Worm (Caenorhabditis elegans): ENCODE data around the gene Y39F10A.3.

DNA sequence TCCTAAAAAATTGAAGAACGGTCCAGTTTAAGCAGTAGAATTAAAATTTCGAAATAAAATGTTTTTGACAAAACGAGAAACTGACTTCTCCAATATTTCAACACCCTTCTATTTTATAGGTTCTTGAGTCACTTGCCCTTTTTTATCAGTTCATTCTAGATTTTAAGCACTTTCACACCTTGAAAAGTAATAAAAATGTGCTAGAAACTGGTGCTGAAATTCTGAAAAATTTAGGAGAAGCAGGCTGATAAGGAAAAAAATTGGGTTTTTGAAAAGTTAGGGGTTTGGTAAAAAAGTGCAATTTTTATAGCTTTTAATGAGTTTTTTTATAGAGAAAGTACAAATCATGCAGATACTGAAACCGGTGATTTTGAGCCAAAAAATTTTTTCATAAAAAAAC is 22.5 kb downstream of the Y39F10A.3 start:
- no peak for TF ChIP-seq F49E8.2 (tag; optimal IDR thresholded peaks at IDR 0.05; ENCODE audit: insufficient read depth)
- no peak for TF ChIP-seq T07F8.4 (tag; optimal IDR thresholded peaks at IDR 0.05)
- TF ChIP-seq gei-17 (GFP tag; optimal IDR thresholded peaks at IDR 0.05) = no peak
- no peak for TF ChIP-seq let-607 (tag; optimal IDR thresholded peaks at IDR 0.05)
- TF ChIP-seq ceh-58 (GFP tag; IDR thresholded peaks at IDR 0.05) = no peak
- no peak for TF ChIP-seq rcor-1 (GFP tag; IDR thresholded peaks at IDR 0.05)
- no peak for TF ChIP-seq ceh-79 (tag; optimal IDR thresholded peaks at IDR 0.05)
- no peak for TF ChIP-seq F57C9.4 (tag; optimal IDR thresholded peaks at IDR 0.05)
- TF ChIP-seq die-1 (tag; optimal IDR thresholded peaks at IDR 0.05) = no peak
